Worm (Caenorhabditis elegans): ENCODE measurements around the gene tag-191.

DNA sequence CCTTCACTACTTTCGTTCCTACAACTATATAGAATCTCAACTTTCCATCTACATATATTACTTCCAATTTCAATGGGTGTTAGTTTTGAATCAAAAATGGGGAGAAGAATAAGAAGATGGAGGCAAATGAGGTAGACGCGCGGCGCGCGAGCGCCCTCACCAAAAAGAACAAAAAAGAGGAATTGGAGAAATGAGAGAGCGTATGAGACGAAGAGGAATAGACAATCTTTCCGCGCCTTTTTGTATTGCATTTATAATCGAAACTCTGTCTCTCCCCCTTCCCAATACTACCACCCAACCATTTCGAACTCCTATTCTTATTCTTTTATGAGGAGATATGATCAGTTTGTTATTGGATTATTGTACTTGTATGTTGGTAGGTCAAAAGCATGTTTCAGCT lies 35.6 kb downstream of the tag-191 start:
- TF ChIP-seq madf-2 (tag; optimal IDR thresholded peaks at IDR 0.05), result no peak
- TF ChIP-seq ceh-45 (GFP tag; IDR thresholded peaks at IDR 0.05), result no peak
